Fruit fly (Drosophila melanogaster) whole organism, embryonic: ENCODE data around the gene Eip63F-1.

ENCODE experiments used
- Adf1 ChIP-seq: fragments of 200-800 bp; sonication (Bioruptor generic); IDR thresholded peaks from 2 replicates; pipeline ENCODE4 v1.3.6; 2022; ENCODE audit warnings: missing biosample characterization, missing genetic modification characterization
- Bgb ChIP-seq: fragments of 200-800 bp; sonication (Bioruptor generic); IDR thresholded peaks from 2 replicates; pipeline ENCODE4 v1.3.6; 2022; ENCODE audit warnings: missing biosample characterization, missing genetic modification characterization; ENCODE audit not compliant: partially characterized antibody
- CG10267 ChIP-seq: fragments of 200-800 bp; sonication (Bioruptor generic); optimal IDR thresholded peaks from 2 replicates; lab custom pipeline; 2018; ENCODE audit warnings: missing biosample characterization, mild to moderate bottlenecking, missing genetic modification characterization, moderate library complexity
- CG11723 ChIP-seq: fragments of 200-800 bp; sonication (Bioruptor generic); optimal IDR thresholded peaks from 2 replicates; lab custom pipeline; 2017; ENCODE audit warnings: missing biosample characterization, mild to moderate bottlenecking, missing genetic modification characterization
- CG12104 ChIP-seq: fragments of 200-800 bp; sonication (Bioruptor generic); optimal IDR thresholded peaks from 3 replicates; lab custom pipeline; 2016; ENCODE audit warnings: missing biosample characterization, missing genetic modification characterization
- CG12659 ChIP-seq: fragments of 200-800 bp; sonication (Bioruptor generic); optimal IDR thresholded peaks from 3 replicates; lab custom pipeline; 2017; ENCODE audit warnings: mild to moderate bottlenecking, missing biosample characterization, missing genetic modification reagents, missing genetic modification characterization
- CG12744 ChIP-seq: fragments of 200-800 bp; sonication (Bioruptor generic); optimal IDR thresholded peaks from 2 replicates; lab custom pipeline; 2016; ENCODE audit warnings: missing biosample characterization, missing genetic modification characterization
- CG14014 ChIP-seq: fragments of 200-800 bp; sonication (Bioruptor generic); IDR thresholded peaks from 2 replicates; pipeline ENCODE4 v1.3.6; 2022; ENCODE audit warnings: missing biosample characterization, missing genetic modification characterization
- CG1647 ChIP-seq: fragments of 200-800 bp; sonication (Bioruptor generic); optimal IDR thresholded peaks from 3 replicates; lab custom pipeline; 2016; ENCODE audit warnings: missing biosample characterization, missing genetic modification characterization
- CG17328 ChIP-seq: fragments of 200-800 bp; sonication (Bioruptor generic); IDR thresholded peaks from 2 replicates; pipeline ENCODE4 v1.3.6; 2022; ENCODE audit warnings: missing biosample characterization, missing genetic modification characterization
- CG17359 ChIP-seq: fragments of 200-800 bp; sonication (Bioruptor generic); optimal IDR thresholded peaks from 3 replicates; lab custom pipeline; 2018; ENCODE audit warnings: missing biosample characterization, mild to moderate bottlenecking, missing genetic modification characterization, moderate library complexity
- CG17829 ChIP-seq: fragments of 200-800 bp; optimal IDR thresholded peaks from 2 replicates; lab custom pipeline; 2019; ENCODE audit warnings: missing biosample characterization, mild to moderate bottlenecking, missing genetic modification characterization, moderate library complexity
- CG2712 ChIP-seq: fragments of 200-800 bp; optimal IDR thresholded peaks from 3 replicates; lab custom pipeline; 2019; ENCODE audit warnings: missing biosample characterization, mild to moderate bottlenecking, missing genetic modification characterization, moderate library complexity
- CG33557 ChIP-seq: fragments of 200-800 bp; sonication (Bioruptor generic); optimal IDR thresholded peaks from 2 replicates; lab custom pipeline; 2019; ENCODE audit warnings: missing biosample characterization, mild to moderate bottlenecking, missing genetic modification characterization, moderate library complexity
- CG5953 ChIP-seq: fragments of 200-800 bp; sonication (Bioruptor generic); IDR thresholded peaks from 2 replicates; pipeline ENCODE4 v1.3.6; 2022; ENCODE audit warnings: missing biosample characterization, missing genetic modification characterization
- CG6654 ChIP-seq: fragments of 200-800 bp; sonication (Bioruptor generic); optimal IDR thresholded peaks from 2 replicates; lab custom pipeline; 2017; ENCODE audit warnings: missing biosample characterization, mild to moderate bottlenecking, missing genetic modification characterization
- CG7556 ChIP-seq: fragments of 200-800 bp; sonication (Bioruptor generic); optimal IDR thresholded peaks from 2 replicates; lab custom pipeline; 2017; ENCODE audit warnings: missing biosample characterization, mild to moderate bottlenecking, missing genetic modification characterization
- CG7839 ChIP-seq: fragments of 200-800 bp; sonication (Bioruptor generic); optimal IDR thresholded peaks from 3 replicates; lab custom pipeline; 2018; ENCODE audit warnings: missing biosample characterization, mild to moderate bottlenecking, missing genetic modification characterization, moderate library complexity
- CG9609 ChIP-seq: fragments of 200-800 bp; sonication (Bioruptor generic); optimal IDR thresholded peaks from 3 replicates; lab custom pipeline; 2016; ENCODE audit warnings: missing biosample characterization, missing genetic modification characterization
- Dad ChIP-seq: fragments of 200-800 bp; sonication (Bioruptor generic); optimal IDR thresholded peaks from 3 replicates; lab custom pipeline; 2016; ENCODE audit warnings: missing biosample characterization, missing genetic modification characterization
- Dll ChIP-seq: fragments of 200-800 bp; sonication (Bioruptor generic); IDR thresholded peaks from 4 replicates; pipeline ENCODE4 v1.3.6; 2022; ENCODE audit warnings: missing biosample characterization, missing genetic modification characterization; ENCODE audit not compliant: partially characterized antibody
- Dref ChIP-seq: fragments of 200-800 bp; sonication (Bioruptor generic); IDR thresholded peaks from 2 replicates; pipeline ENCODE4 v1.3.6; 2022; ENCODE audit warnings: missing biosample characterization, missing genetic modification characterization
- Eip74EF ChIP-seq, 2 experiments: fragments of 200-800 bp in 1 of 2; fragments of >200 bp in 1 of 2; sonication (Bioruptor generic) in 1 of 2; optimal IDR thresholded peaks; 2 replicates each; lab custom pipeline; 2017 to 2019; ENCODE audit warnings: missing biosample characterization in 2 of 2, missing genetic modification characterization in 2 of 2, mild to moderate bottlenecking in 1 of 2, moderate library complexity in 1 of 2
- Elba2 ChIP-seq: fragments of 200-800 bp; sonication (Bioruptor generic); optimal IDR thresholded peaks from 3 replicates; lab custom pipeline; 2016; ENCODE audit warnings: missing biosample characterization, missing genetic modification characterization
- Hmr ChIP-seq: fragments of 200-800 bp; sonication (Bioruptor generic); optimal IDR thresholded peaks from 3 replicates; lab custom pipeline; 2017; ENCODE audit warnings: mild to moderate bottlenecking, missing biosample characterization, missing genetic modification reagents, missing genetic modification characterization
- Hr3 ChIP-seq: fragments of 200-800 bp; sonication (Bioruptor generic); optimal IDR thresholded peaks from 3 replicates; lab custom pipeline; 2016; ENCODE audit warnings: missing biosample characterization, missing genetic modification characterization
- Mrtf ChIP-seq: fragments of 200-800 bp; sonication (Bioruptor generic); IDR thresholded peaks from 3 replicates; pipeline ENCODE4 v1.3.6; 2022; ENCODE audit warnings: missing biosample characterization, missing genetic modification characterization
- NC2β ChIP-seq: fragments of 200-800 bp; sonication (Bioruptor generic); optimal IDR thresholded peaks from 2 replicates; lab custom pipeline; 2016; ENCODE audit warnings: missing biosample characterization, missing genetic modification characterization
- NK7.1 ChIP-seq: fragments of 200-800 bp; sonication (Bioruptor generic); optimal IDR thresholded peaks from 3 replicates; lab custom pipeline; 2016; ENCODE audit warnings: missing biosample characterization, missing genetic modification characterization
- Oli ChIP-seq: fragments of 200-800 bp; sonication (Bioruptor generic); optimal IDR thresholded peaks from 2 replicates; lab custom pipeline; 2018; ENCODE audit warnings: missing biosample characterization, mild to moderate bottlenecking, missing genetic modification characterization, moderate library complexity
- Pdp1 ChIP-seq, 2 experiments: fragments of 200-800 bp; sonication (Bioruptor generic); optimal IDR thresholded peaks; 3 replicates each; lab custom pipeline; 2016; ENCODE audit warnings: missing biosample characterization in 2 of 2, missing genetic modification characterization in 2 of 2, mild to moderate bottlenecking in 1 of 2, moderate library complexity in 1 of 2
- Sox102F ChIP-seq: fragments of 200-800 bp; sonication (Bioruptor generic); optimal IDR thresholded peaks from 2 replicates; lab custom pipeline; 2018; ENCODE audit warnings: missing biosample characterization, mild to moderate bottlenecking, missing genetic modification characterization, moderate library complexity
- Xbp1 ChIP-seq: fragments of 200-800 bp; sonication (Bioruptor generic); optimal IDR thresholded peaks from 3 replicates; lab custom pipeline; 2016; ENCODE audit warnings: missing biosample characterization, mild to moderate bottlenecking, missing genetic modification characterization
- Xrp1 ChIP-seq: fragments of 200-800 bp; sonication (Bioruptor generic); IDR thresholded peaks from 2 replicates; pipeline ENCODE4 v1.3.6; 2022; ENCODE audit warnings: missing biosample characterization, missing genetic modification characterization
- ac ChIP-seq: fragments of 200-800 bp; sonication (Bioruptor generic); optimal IDR thresholded peaks from 3 replicates; lab custom pipeline; 2017; ENCODE audit warnings: missing biosample characterization, mild to moderate bottlenecking, missing genetic modification characterization
- cas ChIP-seq: fragments of 200-800 bp; sonication (Bioruptor generic); IDR thresholded peaks from 2 replicates; pipeline ENCODE4 v1.3.6; 2022; ENCODE audit warnings: missing biosample characterization, missing genetic modification characterization
- dpn ChIP-seq, 2 experiments: fragments of 200-800 bp; sonication (Bioruptor generic); optimal IDR thresholded peaks; 3 replicates each; lab custom pipeline; 2016; ENCODE audit warnings: missing biosample characterization in 2 of 2, missing genetic modification characterization in 2 of 2
- fd96Cb ChIP-seq: fragments of 200-800 bp; sonication (Bioruptor generic); optimal IDR thresholded peaks from 2 replicates; lab custom pipeline; 2018; ENCODE audit warnings: missing biosample characterization, mild to moderate bottlenecking, missing genetic modification characterization, moderate library complexity
- fru ChIP-seq: fragments of >200 bp; optimal IDR thresholded peaks from 2 replicates; lab custom pipeline; 2017
- fu2 ChIP-seq: fragments of 200-800 bp; sonication (Bioruptor generic); optimal IDR thresholded peaks from 2 replicates; lab custom pipeline; 2016; ENCODE audit warnings: missing biosample characterization, missing genetic modification characterization
- gem ChIP-seq: fragments of 200-800 bp; sonication (Bioruptor generic); optimal IDR thresholded peaks from 2 replicates; lab custom pipeline; 2019; ENCODE audit warnings: missing biosample characterization, mild to moderate bottlenecking, missing genetic modification characterization, moderate library complexity
- lilli ChIP-seq: fragments of 200-800 bp; sonication (Bioruptor generic); optimal IDR thresholded peaks from 3 replicates; lab custom pipeline; 2016; ENCODE audit warnings: missing biosample characterization, missing genetic modification characterization
- lmd ChIP-seq: fragments of 200-800 bp; sonication (Bioruptor generic); IDR thresholded peaks from 2 replicates; pipeline ENCODE4 v1.3.6; 2022; ENCODE audit warnings: missing biosample characterization, missing genetic modification characterization
- maf-S ChIP-seq: fragments of 200-800 bp; sonication (Bioruptor generic); optimal IDR thresholded peaks from 2 replicates; lab custom pipeline; 2016; ENCODE audit warnings: missing biosample characterization, missing genetic modification characterization
- sens ChIP-seq: fragments of 200-800 bp; sonication (Bioruptor generic); peaks from one replicate; lab custom pipeline; 2016; ENCODE audit warnings: missing biosample characterization, missing genetic modification characterization
- sisA ChIP-seq: fragments of 200-800 bp; sonication (Bioruptor generic); IDR thresholded peaks from 2 replicates; pipeline ENCODE4 v1.3.6; 2022; ENCODE audit warnings: missing biosample characterization, missing genetic modification characterization
- slou ChIP-seq: fragments of 200-800 bp; sonication (Bioruptor generic); optimal IDR thresholded peaks from 3 replicates; lab custom pipeline; 2016; ENCODE audit warnings: missing biosample characterization, missing genetic modification characterization
- tna ChIP-seq: fragments of 200-800 bp; sonication (Bioruptor generic); IDR thresholded peaks from 2 replicates; pipeline ENCODE4 v1.3.6; 2022; ENCODE audit warnings: missing biosample characterization, missing genetic modification characterization; ENCODE audit not compliant: partially characterized antibody
- unc-4 ChIP-seq: fragments of 200-800 bp; sonication (Bioruptor generic); IDR thresholded peaks from 2 replicates; pipeline ENCODE4 v1.3.6; 2022; ENCODE audit warnings: missing biosample characterization, missing genetic modification characterization; ENCODE audit not compliant: partially characterized antibody
- wdn ChIP-seq: fragments of 200-800 bp; sonication (Bioruptor generic); IDR thresholded peaks from 2 replicates; pipeline ENCODE4 v1.3.6; 2022; ENCODE audit warnings: missing biosample characterization, missing genetic modification characterization

Gene Eip63F-1

DNA sequence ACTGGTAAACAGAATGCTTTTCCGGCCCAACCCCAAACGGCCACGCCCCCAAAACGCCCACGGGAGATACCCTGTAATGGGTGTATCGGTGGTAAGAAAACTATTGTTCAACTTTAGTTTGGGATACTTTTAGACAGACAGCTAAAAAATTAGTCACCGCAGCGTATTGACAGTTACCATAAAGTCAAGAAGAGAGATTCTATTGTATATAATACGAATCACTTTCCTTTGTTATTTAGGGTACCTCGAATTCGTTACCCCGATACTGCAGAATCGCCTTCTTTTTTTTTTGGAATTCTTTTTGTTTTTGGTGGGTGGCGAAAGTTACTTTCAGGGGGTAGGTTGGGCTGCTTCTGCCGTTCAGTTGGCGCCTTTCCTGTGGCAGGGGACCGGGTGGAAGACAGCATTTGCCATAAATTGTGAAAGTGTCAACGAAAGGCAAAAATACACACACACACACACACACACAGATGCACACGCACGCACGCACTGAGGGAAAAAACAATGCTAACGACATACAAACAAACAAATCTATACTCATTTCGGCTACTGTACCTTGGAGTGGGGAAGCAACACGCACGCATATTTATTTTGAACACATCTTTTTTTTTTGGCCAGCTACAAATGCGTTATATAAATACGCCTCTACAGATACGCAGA lies 35.1 kb upstream of the Eip63F-1 start (continued):
- TF ChIP-seq CG33557 (GFP tag; lab: Kevin White, UChicago), result no peak
- TF ChIP-seq CG12744 (GFP tag; lab: Kevin White, UChicago), result no peak
- TF ChIP-seq Mrtf (GFP tag; lab: Robert Waterston, UW), result 0 out of 3 replicates have a peak, but pooled peaks have one; percentile 13
- TF ChIP-seq gem (tag; lab: Kevin White, UChicago), result peak; percentile 61
- TF ChIP-seq unc-4 (GFP tag; lab: Robert Waterston, UW), result no peak
- TF ChIP-seq CG17328 (GFP tag; lab: Robert Waterston, UW), result 0 out of 2 replicates have a peak, but pooled peaks have one; percentile 41
- no peak for TF ChIP-seq Dll
- peak in 1 of 2 experiments; percentile 19 for TF ChIP-seq Pdp1 (GFP tag; optimal IDR thresholded peaks at IDR 0.05; lab: Kevin White, UChicago)
- peak; percentile 59 for TF ChIP-seq lilli (GFP tag; lab: Kevin White, UChicago)
- peak; percentile 41 for TF ChIP-seq CG9609 (GFP tag; lab: Kevin White, UChicago)
- TF ChIP-seq maf-S, result no peak
- TF ChIP-seq CG12659 (GFP tag; lab: Kevin White, UChicago), result peak; percentile 51
- TF ChIP-seq dpn (GFP tag; optimal IDR thresholded peaks at IDR 0.05; lab: Kevin White, UChicago), result peak; percentile 0 to 39
- TF ChIP-seq CG11723 (GFP tag; lab: Kevin White, UChicago), result no peak
- TF ChIP-seq CG7839 (tag; lab: Kevin White, UChicago), result peak; percentile 71
- peak; percentile 67 for TF ChIP-seq CG7556 (GFP tag; lab: Kevin White, UChicago)
- peak; percentile 63 for TF ChIP-seq Hmr (GFP tag; lab: Kevin White, UChicago)
- TF ChIP-seq Xbp1 (GFP tag; lab: Kevin White, UChicago), result peak; percentile 42
- TF ChIP-seq Sox102F, result peak; percentile 61
- no peak for TF ChIP-seq NK7.1
- no peak for TF ChIP-seq cas (GFP tag; lab: Robert Waterston, UW)
- TF ChIP-seq tna (GFP tag; lab: Robert Waterston, UW), result no peak
- no peak for TF ChIP-seq Eip74EF (GFP tag; optimal IDR thresholded peaks at IDR 0.05; lab: Kevin White, UChicago)
- peak; percentile 89 for TF ChIP-seq sens (GFP tag; lab: Kevin White, UChicago)
- TF ChIP-seq Bgb (GFP tag; lab: Robert Waterston, UW), result no peak
- TF ChIP-seq Dad (GFP tag; lab: Kevin White, UChicago), result no peak
- TF ChIP-seq CG6654 (GFP tag; lab: Kevin White, UChicago), result no peak
- TF ChIP-seq sisA, result 0 out of 2 replicates have a peak, but pooled peaks have one; percentile 7
- TF ChIP-seq Oli (tag; lab: Kevin White, UChicago), result peak; percentile 50
- no peak for TF ChIP-seq CG12104 (GFP tag; lab: Kevin White, UChicago)
- peak; percentile 17 for TF ChIP-seq CG10267
- peak; percentile 7 for TF ChIP-seq CG17829 (tag; lab: Kevin White, UChicago)
- no peak for TF ChIP-seq Elba2 (GFP tag; lab: Kevin White, UChicago)
- TF ChIP-seq Dref, result no peak
- no peak for TF ChIP-seq fru
- TF ChIP-seq CG1647, result no peak
- TF ChIP-seq Xrp1 (GFP tag; lab: Robert Waterston, UW), result peak; percentile 52; the same call in 1 of the 2 replicates
- TF ChIP-seq fu2 (GFP tag; lab: Kevin White, UChicago), result peak; percentile 17
- TF ChIP-seq Adf1, result no peak; the same call in 1 of the 2 replicates
- no peak for TF ChIP-seq Hr3 (GFP tag; lab: Kevin White, UChicago)
- TF ChIP-seq wdn (GFP tag; lab: Robert Waterston, UW), result no peak
- peak; percentile 17 for TF ChIP-seq NC2β (GFP tag; lab: Kevin White, UChicago)
- TF ChIP-seq lmd (GFP tag; lab: Robert Waterston, UW), result peak; percentile 44; the same call in 1 of the 2 replicates
- peak; percentile 21 for TF ChIP-seq CG2712 (tag; lab: Kevin White, UChicago)
- TF ChIP-seq CG17359, result peak; percentile 43
- peak; percentile 19 for TF ChIP-seq fd96Cb
- no peak for TF ChIP-seq CG5953 (GFP tag; lab: Robert Waterston, UW)
- TF ChIP-seq ac (GFP tag; lab: Kevin White, UChicago), result no peak
- 0 out of 2 replicates have a peak, but pooled peaks have one; percentile 18 for TF ChIP-seq CG14014 (GFP tag; lab: Robert Waterston, UW)
- TF ChIP-seq slou (GFP tag; lab: Kevin White, UChicago), result no peak
